Worm (Caenorhabditis elegans): ENCODE measurements around the gene C17H12.5.

DNA sequence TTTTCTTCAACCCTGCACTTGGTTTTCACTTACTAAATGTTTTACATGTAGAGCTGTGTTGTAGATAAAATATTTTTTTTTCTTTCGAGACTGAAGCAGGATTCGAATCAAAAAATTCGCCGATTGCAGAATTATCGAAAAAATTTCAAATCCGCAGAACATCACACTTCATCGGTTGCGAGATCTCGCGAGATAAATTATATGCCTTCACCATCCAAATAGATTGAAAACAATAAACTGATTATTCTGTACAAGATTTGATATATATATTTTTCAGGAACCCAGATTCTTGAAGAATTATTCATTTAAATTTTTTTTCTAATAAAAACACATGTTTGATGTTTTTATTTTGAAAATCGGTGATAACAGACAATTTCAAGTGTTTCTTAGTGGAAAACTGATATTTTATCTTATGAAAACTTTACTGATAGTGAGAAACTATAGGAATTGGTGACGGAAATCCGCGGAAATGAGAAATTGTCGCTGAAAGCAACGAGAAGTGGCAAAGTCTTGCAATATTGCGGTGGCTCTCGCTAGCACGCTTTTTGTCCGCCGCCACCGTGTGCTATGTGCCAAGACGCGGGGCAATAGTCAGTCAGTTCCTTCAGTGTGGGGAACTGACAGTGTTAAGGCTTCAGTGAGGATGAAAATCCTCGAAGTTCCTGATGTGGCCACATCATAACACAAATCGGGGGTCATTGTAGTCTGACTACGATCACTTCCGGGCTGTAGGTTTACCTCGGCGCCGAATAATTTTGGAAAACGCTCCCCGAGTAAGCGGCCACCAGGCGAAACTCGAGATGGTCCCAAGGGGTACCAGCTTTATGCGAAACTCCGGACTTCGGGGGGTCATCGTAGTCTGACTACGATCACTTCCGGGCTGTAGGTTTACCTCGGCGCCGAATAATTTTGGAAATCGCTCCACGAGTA lies 24.8 kb downstream of the C17H12.5 start:
- TF ChIP-seq B0310.2 (tag; optimal IDR thresholded peaks at IDR 0.05) (no peak), ceh-13 (GFP tag; optimal IDR thresholded peaks at IDR 0.05) (no peak), tbx-37 (GFP tag; conservative IDR thresholded peaks at IDR 0.05) (no peak), aly-1 (tag; optimal IDR thresholded peaks at IDR 0.05) (no peak), ets-7 (tag; optimal IDR thresholded peaks at IDR 0.05) (no peak), pes-1 (GFP tag; IDR thresholded peaks at IDR 0.05) (no peak), hmbx-1 (tag; optimal IDR thresholded peaks at IDR 0.05) (no peak), ama-1 (optimal IDR thresholded peaks at IDR 0.05) (no peak), hnd-1 (tag; optimal IDR thresholded peaks at IDR 0.05) (no peak)

Measured in whole organism, early embryonic.